Fruit fly (Drosophila melanogaster) whole organism, embryonic: ENCODE results near the gene Svil.

Experiments
- ATbp ChIP-seq: fragments of 200-800 bp; sonication (Bioruptor generic); optimal IDR thresholded peaks from 2 replicates; lab custom pipeline; 2017; ENCODE audit warnings: missing biosample characterization, mild to moderate bottlenecking, missing genetic modification characterization, missing genetic modification reagents
- Antp ChIP-seq: fragments of 200-800 bp; sonication (Bioruptor generic); optimal IDR thresholded peaks from 3 replicates; lab custom pipeline; 2016; ENCODE audit warnings: missing biosample characterization, missing genetic modification characterization
- CG1024 ChIP-seq: fragments of 200-800 bp; sonication (Bioruptor generic); IDR thresholded peaks from 2 replicates; pipeline ENCODE4 v1.3.6; 2022; ENCODE audit warnings: missing biosample characterization, missing genetic modification characterization
- CG11456 ChIP-seq: fragments of 200-800 bp; sonication (Bioruptor generic); IDR thresholded peaks from 3 replicates; pipeline ENCODE4 v1.3.6; 2022; ENCODE audit warnings: missing biosample characterization, missing genetic modification characterization
- CG11504 ChIP-seq: fragments of 200-800 bp; sonication (Bioruptor generic); optimal IDR thresholded peaks from 3 replicates; lab custom pipeline; 2019; ENCODE audit warnings: missing biosample characterization, mild to moderate bottlenecking, missing genetic modification characterization, moderate library complexity
- CG11695 ChIP-seq: fragments of 200-800 bp; sonication (Bioruptor generic); IDR thresholded peaks from 3 replicates; pipeline ENCODE4 v1.3.6; 2022; ENCODE audit warnings: missing biosample characterization, missing genetic modification characterization
- CG14667 ChIP-seq: fragments of 200-800 bp; sonication (Bioruptor generic); IDR thresholded peaks from 2 replicates; pipeline ENCODE4 v1.3.6; 2022; ENCODE audit warnings: missing biosample characterization, missing genetic modification characterization
- CG15269 ChIP-seq: fragments of 200-800 bp; sonication (Bioruptor generic); optimal IDR thresholded peaks from 2 replicates; lab custom pipeline; 2018; ENCODE audit warnings: missing biosample characterization, mild to moderate bottlenecking, missing genetic modification characterization, moderate library complexity
- CG1529 ChIP-seq: fragments of 200-800 bp; sonication (Bioruptor generic); optimal IDR thresholded peaks from 3 replicates; lab custom pipeline; 2018; ENCODE audit warnings: missing biosample characterization, missing genetic modification characterization
- CG1603 ChIP-seq: fragments of 200-800 bp; sonication (Bioruptor generic); optimal IDR thresholded peaks from 2 replicates; lab custom pipeline; 2019; ENCODE audit warnings: missing biosample characterization, mild to moderate bottlenecking, missing genetic modification characterization, moderate library complexity
- CG17802 ChIP-seq: fragments of 200-800 bp; sonication (Bioruptor generic); optimal IDR thresholded peaks from 2 replicates; lab custom pipeline; 2018; ENCODE audit warnings: missing biosample characterization, mild to moderate bottlenecking, missing genetic modification characterization, moderate library complexity
- CG18619 ChIP-seq: fragments of 200-800 bp; sonication (Bioruptor generic); optimal IDR thresholded peaks from 3 replicates; lab custom pipeline; 2017; ENCODE audit warnings: missing biosample characterization, mild to moderate bottlenecking, missing genetic modification characterization
- CG3163 ChIP-seq: fragments of 200-800 bp; sonication (Bioruptor generic); optimal IDR thresholded peaks from 3 replicates; lab custom pipeline; 2016; ENCODE audit warnings: missing biosample characterization, missing genetic modification characterization
- CG3847 ChIP-seq: fragments of 200-800 bp; sonication (Bioruptor generic); IDR thresholded peaks from 2 replicates; pipeline ENCODE4 v1.3.6; 2022; ENCODE audit warnings: missing biosample characterization, missing genetic modification characterization
- CG4360 ChIP-seq: fragments of 200-800 bp; sonication (Bioruptor generic); IDR thresholded peaks from 2 replicates; pipeline ENCODE4 v1.3.6; 2022; ENCODE audit warnings: missing biosample characterization, missing genetic modification characterization
- CG43689 ChIP-seq: fragments of 200-800 bp; sonication (Bioruptor generic); IDR thresholded peaks from 2 replicates; pipeline ENCODE4 v1.3.6; 2022; ENCODE audit warnings: missing biosample characterization, missing genetic modification characterization
- CG6175 ChIP-seq: fragments of 200-800 bp; sonication (Bioruptor generic); IDR thresholded peaks from 3 replicates; pipeline ENCODE4 v1.3.6; 2022; ENCODE audit warnings: missing biosample characterization, missing genetic modification characterization
- CG6813 ChIP-seq: fragments of 200-800 bp; sonication (Bioruptor generic); optimal IDR thresholded peaks from 2 replicates; lab custom pipeline; 2017; ENCODE audit warnings: missing biosample characterization, missing genetic modification characterization, mild to moderate bottlenecking, moderate library complexity, missing genetic modification reagents
- CG7357 ChIP-seq: fragments of 200-800 bp; sonication (Bioruptor generic); IDR thresholded peaks from 3 replicates; pipeline ENCODE4 v1.3.6; 2022; ENCODE audit warnings: missing biosample characterization, missing genetic modification characterization
- CG8089 ChIP-seq: fragments of 200-800 bp; sonication (Bioruptor generic); optimal IDR thresholded peaks from 3 replicates; lab custom pipeline; 2016; ENCODE audit warnings: missing biosample characterization, missing genetic modification characterization
- CkIIα-i1 ChIP-seq: fragments of 200-800 bp; sonication (Bioruptor generic); IDR thresholded peaks from 2 replicates; pipeline ENCODE4 v1.3.6; 2022; ENCODE audit warnings: missing biosample characterization, missing genetic modification characterization
- Dek ChIP-seq: fragments of 200-800 bp; sonication (Bioruptor generic); optimal IDR thresholded peaks from 3 replicates; lab custom pipeline; 2019; ENCODE audit warnings: missing biosample characterization, mild to moderate bottlenecking, missing genetic modification characterization, moderate library complexity
- Dp ChIP-seq: fragments of 200-800 bp; sonication (Bioruptor generic); optimal IDR thresholded peaks from 2 replicates; lab custom pipeline; 2018; ENCODE audit warnings: missing biosample characterization, mild to moderate bottlenecking, missing genetic modification characterization, moderate library complexity
- E2f1 ChIP-seq: fragments of 200-800 bp; sonication (Bioruptor generic); IDR thresholded peaks from 2 replicates; pipeline ENCODE4 v1.3.6; 2022; ENCODE audit warnings: missing biosample characterization, missing genetic modification characterization
- Fer1 ChIP-seq: fragments of 200-800 bp; sonication (Bioruptor generic); optimal IDR thresholded peaks from 2 replicates; lab custom pipeline; 2017; ENCODE audit warnings: missing biosample characterization, mild to moderate bottlenecking, missing genetic modification characterization
- H15 ChIP-seq: fragments of 200-800 bp; sonication (Bioruptor generic); IDR thresholded peaks from 3 replicates; pipeline ENCODE4 v1.3.6; 2022; ENCODE audit warnings: missing biosample characterization, missing genetic modification characterization
- Hr51 ChIP-seq, 2 experiments: fragments of 200-800 bp; sonication (Bioruptor generic); optimal IDR thresholded peaks; 2 replicates in 1 of 2; 3 replicates in 1 of 2; lab custom pipeline; 2016 to 2018; ENCODE audit warnings: missing biosample characterization in 2 of 2, missing genetic modification characterization in 2 of 2, mild to moderate bottlenecking in 1 of 2, moderate library complexity in 1 of 2
- NK7.1 ChIP-seq: fragments of 200-800 bp; sonication (Bioruptor generic); optimal IDR thresholded peaks from 3 replicates; lab custom pipeline; 2016; ENCODE audit warnings: missing biosample characterization, missing genetic modification characterization
- Nf-YC ChIP-seq: fragments of 200-800 bp; optimal IDR thresholded peaks from 3 replicates; lab custom pipeline; 2019; ENCODE audit warnings: missing biosample characterization, mild to moderate bottlenecking, missing genetic modification characterization, moderate library complexity
- Side ChIP-seq: fragments of 200-800 bp; sonication (Bioruptor generic); optimal IDR thresholded peaks from 2 replicates; lab custom pipeline; 2016; ENCODE audit warnings: missing biosample characterization, missing genetic modification characterization
- ash1 ChIP-seq: fragments of 200-800 bp; sonication (Bioruptor generic); optimal IDR thresholded peaks from 2 replicates; lab custom pipeline; 2018; ENCODE audit warnings: missing biosample characterization, mild to moderate bottlenecking, missing genetic modification characterization
- btn ChIP-seq: fragments of 200-800 bp; sonication (Bioruptor generic); optimal IDR thresholded peaks from 2 replicates; lab custom pipeline; 2016; ENCODE audit warnings: missing biosample characterization, missing genetic modification characterization
- dpn ChIP-seq, 2 experiments: fragments of 200-800 bp; sonication (Bioruptor generic); optimal IDR thresholded peaks; 3 replicates each; lab custom pipeline; 2016; ENCODE audit warnings: missing biosample characterization in 2 of 2, missing genetic modification characterization in 2 of 2
- ems ChIP-seq: fragments of 200-800 bp; sonication (Bioruptor generic); optimal IDR thresholded peaks from 3 replicates; lab custom pipeline; 2016; ENCODE audit warnings: missing biosample characterization, missing genetic modification characterization
- eve ChIP-seq, 2 experiments: fragments of >200 bp; optimal IDR thresholded peaks; 2 replicates each; lab custom pipeline; 2017; ENCODE audit warnings: missing biosample characterization in 2 of 2, missing genetic modification characterization in 2 of 2
- fru ChIP-seq: fragments of >200 bp; optimal IDR thresholded peaks from 2 replicates; lab custom pipeline; 2017
- gce ChIP-seq: fragments of 200-800 bp; sonication (Bioruptor generic); IDR thresholded peaks from 3 replicates; pipeline ENCODE4 v1.3.6; 2022; ENCODE audit warnings: missing biosample characterization, missing genetic modification characterization
- h ChIP-seq: fragments of >200 bp; optimal IDR thresholded peaks from 2 replicates; lab custom pipeline; 2017
- jumu ChIP-seq: fragments of 200-800 bp; sonication (Bioruptor generic); optimal IDR thresholded peaks from 3 replicates; lab custom pipeline; 2016; ENCODE audit warnings: missing biosample characterization, missing genetic modification characterization
- ken ChIP-seq: fragments of 200-800 bp; sonication (Bioruptor generic); IDR thresholded peaks from 3 replicates; pipeline ENCODE4 v1.3.6; 2022; ENCODE audit warnings: missing biosample characterization, missing genetic modification characterization
- klu ChIP-seq: fragments of 200-800 bp; sonication (Bioruptor generic); IDR thresholded peaks from 2 replicates; pipeline ENCODE4 v1.3.6; 2022; ENCODE audit warnings: missing biosample characterization, missing genetic modification characterization
- kni ChIP-seq: fragments of 200-800 bp; sonication (Bioruptor generic); optimal IDR thresholded peaks from 3 replicates; lab custom pipeline; 2017; ENCODE audit warnings: mild to moderate bottlenecking, missing biosample characterization, missing genetic modification reagents, missing genetic modification characterization
- lmd ChIP-seq: fragments of 200-800 bp; sonication (Bioruptor generic); IDR thresholded peaks from 2 replicates; pipeline ENCODE4 v1.3.6; 2022; ENCODE audit warnings: missing biosample characterization, missing genetic modification characterization
- p53 ChIP-seq: fragments of 200-800 bp; sonication (Bioruptor generic); optimal IDR thresholded peaks from 2 replicates; lab custom pipeline; 2016; ENCODE audit warnings: missing biosample characterization, missing genetic modification characterization
- pan ChIP-seq, 4 experiments: fragments of >200 bp in 3 of 4; fragments of 200-800 bp in 1 of 4; sonication (Bioruptor generic) in 1 of 4; optimal IDR thresholded peaks in 3 of 4; IDR thresholded peaks in 1 of 4; 2 replicates each; pipeline versions ENCODE4 v1.3.6 to Lab custom; 2017 to 2022; ENCODE audit warnings: missing biosample characterization in 2 of 4, missing genetic modification characterization in 2 of 4, mixed read lengths in 1 of 4
- psq ChIP-seq: fragments of 200-800 bp; sonication (Bioruptor generic); optimal IDR thresholded peaks from 2 replicates; lab custom pipeline; 2017; ENCODE audit warnings: missing biosample characterization, missing genetic modification characterization
- sd ChIP-seq: fragments of 200-800 bp; sonication (Bioruptor generic); optimal IDR thresholded peaks from 3 replicates; lab custom pipeline; 2018; ENCODE audit warnings: missing biosample characterization, mild to moderate bottlenecking, missing genetic modification characterization, moderate library complexity
- sens ChIP-seq: fragments of 200-800 bp; sonication (Bioruptor generic); peaks from one replicate; lab custom pipeline; 2016; ENCODE audit warnings: missing biosample characterization, missing genetic modification characterization
- stwl ChIP-seq: fragments of 200-800 bp; sonication (Bioruptor generic); optimal IDR thresholded peaks from 3 replicates; lab custom pipeline; 2018; ENCODE audit warnings: missing biosample characterization, mild to moderate bottlenecking, missing genetic modification characterization, moderate library complexity
- unpg ChIP-seq: fragments of 200-800 bp; sonication (Bioruptor generic); optimal IDR thresholded peaks from 3 replicates; lab custom pipeline; 2018; ENCODE audit warnings: missing biosample characterization, mild to moderate bottlenecking, missing genetic modification characterization, moderate library complexity
- vvl ChIP-seq: fragments of 200-800 bp; sonication (Bioruptor generic); IDR thresholded peaks from 2 replicates; pipeline ENCODE4 v1.3.6; 2022; ENCODE audit warnings: missing biosample characterization, missing genetic modification characterization
- yki ChIP-seq: fragments of >200 bp; optimal IDR thresholded peaks from 3 replicates; lab custom pipeline; 2018

Svil gene

dm6 chr3L:2532377-2532776, 154.9 kb downstream of the Svil start (continued):
- no peak for TF ChIP-seq btn (GFP tag; lab: Kevin White, UChicago)
- no peak for TF ChIP-seq fru (lab: Kevin White, UChicago)
- no peak for TF ChIP-seq jumu (GFP tag; lab: Kevin White, UChicago)
- TF ChIP-seq CG11456 = peak; percentile 72
- TF ChIP-seq CG43689 (GFP tag; lab: Robert Waterston, UW) = no peak
- TF ChIP-seq h (lab: Kevin White, UChicago) = no peak
- no peak for TF ChIP-seq psq (GFP tag; lab: Kevin White, UChicago)
- TF ChIP-seq CG11695 (GFP tag; lab: Robert Waterston, UW) = peak; percentile 59
- TF ChIP-seq CG3163 = no peak
- TF ChIP-seq CG1529 = no peak
- no peak for TF ChIP-seq NK7.1 (GFP tag; lab: Kevin White, UChicago)
- TF ChIP-seq ash1 = no peak
- no peak for TF ChIP-seq CG6813 (GFP tag; lab: Kevin White, UChicago)
- peak; percentile 73; the same call in 2 of the 3 replicates for TF ChIP-seq gce (GFP tag; lab: Robert Waterston, UW)
- peak in 1 of 2 experiments; percentile 43 for TF ChIP-seq Hr51 (GFP tag; optimal IDR thresholded peaks at IDR 0.05; lab: Kevin White, UChicago)
- TF ChIP-seq CG15269 = no peak
- TF ChIP-seq CG3847 (GFP tag; lab: Robert Waterston, UW) = no peak
- peak; percentile 35; the same call in 1 of the 3 replicates for TF ChIP-seq CG7357 (GFP tag; lab: Robert Waterston, UW)
- no peak for TF ChIP-seq Dp (GFP tag; lab: Kevin White, UChicago)
- TF ChIP-seq CG4360 (GFP tag; lab: Robert Waterston, UW) = no peak
- peak; percentile 82 for TF ChIP-seq sens
- no peak for TF ChIP-seq CkIIα-i1 (GFP tag; lab: Robert Waterston, UW)
- no peak for TF ChIP-seq Side
- TF ChIP-seq ems = peak; percentile 5
- TF ChIP-seq Fer1 = no peak
- peak; percentile 50 for TF ChIP-seq CG1603 (tag; lab: Kevin White, UChicago)
- no peak for TF ChIP-seq Dek (tag; lab: Kevin White, UChicago)
- TF ChIP-seq lmd (GFP tag; lab: Robert Waterston, UW) = peak; percentile 60
- TF ChIP-seq stwl = no peak
- peak; percentile 30 for TF ChIP-seq sd (tag; lab: Kevin White, UChicago)
- TF ChIP-seq CG8089 = no peak
- peak; percentile 53 for TF ChIP-seq CG11504 (tag; lab: Kevin White, UChicago)
- TF ChIP-seq CG6175 (GFP tag; lab: Robert Waterston, UW) = no peak
- no peak for TF ChIP-seq dpn (GFP tag; optimal IDR thresholded peaks at IDR 0.05; lab: Kevin White, UChicago)
- no peak for TF ChIP-seq Antp
- TF ChIP-seq E2f1 (GFP tag; lab: Robert Waterston, UW) = peak; percentile 54; the same call in 1 of the 2 replicates
- peak; percentile 33 for TF ChIP-seq unpg (GFP tag; lab: Kevin White, UChicago)
- TF ChIP-seq CG14667 (GFP tag; lab: Robert Waterston, UW) = peak; percentile 66
- TF ChIP-seq pan (optimal IDR thresholded peaks at IDR 0.05; lab: Kevin White, UChicago) = no peak
- TF ChIP-seq pan (GFP tag; optimal IDR thresholded peaks at IDR 0.05 in 1 of 2, IDR thresholded peaks at IDR 0.05 in 1 of 2) = peak in 1 of 2 experiments; percentile 82
- no peak for TF ChIP-seq p53 (GFP tag; lab: Kevin White, UChicago)
- peak; percentile 62 for TF ChIP-seq CG1024 (GFP tag; lab: Robert Waterston, UW)
- TF ChIP-seq eve (GFP tag; optimal IDR thresholded peaks at IDR 0.05; lab: Kevin White, UChicago) = no peak
- TF ChIP-seq ATbp (GFP tag; lab: Kevin White, UChicago) = peak; percentile 30
- TF ChIP-seq vvl (GFP tag; lab: Robert Waterston, UW) = peak; percentile 82
- TF ChIP-seq Nf-YC = no peak
- TF ChIP-seq klu (GFP tag; lab: Robert Waterston, UW) = peak; percentile 25; the same call in 1 of the 2 replicates
- peak; percentile 70; the same call in 2 of the 3 replicates for TF ChIP-seq H15 (GFP tag; lab: Robert Waterston, UW)
- TF ChIP-seq CG18619 (GFP tag; lab: Kevin White, UChicago) = no peak
- TF ChIP-seq yki (lab: Kevin White, UChicago) = no peak
- TF ChIP-seq ken (GFP tag; lab: Robert Waterston, UW) = peak; percentile 63; the same call in 2 of the 3 replicates
- TF ChIP-seq kni = no peak
- peak; percentile 34 for TF ChIP-seq CG17802
